Fruit fly (Drosophila melanogaster) whole organism, pupa: Measurements from ENCODE around the gene CG13606.

Experiments used
- CG10348 ChIP-seq: fragments of 200-800 bp; sonication (Bioruptor generic); IDR thresholded peaks from 2 replicates; pipeline ENCODE4 v1.3.6; 2022; ENCODE audit warnings: missing biosample characterization, missing genetic modification characterization
- CG34367 ChIP-seq: fragments of 200-800 bp; sonication (Bioruptor generic); optimal IDR thresholded peaks from 2 replicates; lab custom pipeline; 2018; ENCODE audit warnings: missing biosample characterization, mild to moderate bottlenecking, missing genetic modification characterization
- CG4496 ChIP-seq: fragments of 200-800 bp; sonication (Bioruptor generic); IDR thresholded peaks from 3 replicates; pipeline ENCODE4 v1.3.6; 2022; ENCODE audit warnings: missing biosample characterization, missing genetic modification characterization
- CG8301 ChIP-seq: fragments of 200-800 bp; sonication (Bioruptor generic); optimal IDR thresholded peaks from 2 replicates; lab custom pipeline; 2018; ENCODE audit warnings: missing biosample characterization, mild to moderate bottlenecking, missing genetic modification characterization
- Pif1A ChIP-seq: fragments of 200-800 bp; sonication (Bioruptor generic); optimal IDR thresholded peaks from 3 replicates; lab custom pipeline; 2016; ENCODE audit warnings: missing biosample characterization, missing genetic modification characterization

DNA sequence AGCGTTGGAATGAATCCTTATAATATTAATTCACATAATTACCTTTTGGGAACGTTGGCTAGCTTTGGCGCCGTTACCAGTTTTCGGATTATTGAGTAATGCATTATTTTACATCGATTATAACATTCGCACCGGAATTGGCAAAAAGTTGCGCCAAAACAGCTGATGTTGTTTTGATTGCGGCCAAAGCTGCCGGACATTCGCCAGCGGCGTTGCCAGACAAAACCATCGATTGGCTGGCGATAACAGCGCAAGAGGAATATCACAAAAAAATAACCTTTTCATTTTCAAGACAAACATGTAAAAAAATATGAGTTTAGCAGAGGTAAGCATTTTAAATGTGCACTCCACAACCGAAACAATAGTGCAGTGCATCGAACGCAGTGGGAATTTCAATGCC is 42.3 kb upstream of the CG13606 start, which contains the start of the genes GatB and Tsc1:
- TF ChIP-seq CG10348 (GFP tag; lab: Robert Waterston, UW) (no peak), Pif1A (GFP tag; lab: Kevin White, UChicago) (no peak), CG8301 (no peak), CG34367 (tag; lab: Kevin White, UChicago) (no peak), CG4496 (GFP tag; lab: Robert Waterston, UW) (no peak)
